Fruit fly (Drosophila melanogaster) whole organism, embryonic: Measurements from ENCODE around the gene CG33191.

ENCODE experiments used
- CG10565 ChIP-seq: fragments of 200-800 bp; sonication (Bioruptor generic); optimal IDR thresholded peaks from 3 replicates; lab custom pipeline; 2016; ENCODE audit warnings: missing biosample characterization, mild to moderate bottlenecking, missing genetic modification characterization
- CG10979 ChIP-seq: fragments of 200-800 bp; sonication (Bioruptor generic); optimal IDR thresholded peaks from 2 replicates; lab custom pipeline; 2018; ENCODE audit warnings: missing biosample characterization, mild to moderate bottlenecking, missing genetic modification characterization, moderate library complexity
- CG11398 ChIP-seq: fragments of 200-800 bp; sonication (Bioruptor generic); optimal IDR thresholded peaks from 2 replicates; lab custom pipeline; 2016; ENCODE audit warnings: missing biosample characterization, missing genetic modification characterization
- CG13894 ChIP-seq: fragments of 200-800 bp; sonication (Bioruptor generic); optimal IDR thresholded peaks from 3 replicates; lab custom pipeline; 2018; ENCODE audit warnings: missing biosample characterization, mild to moderate bottlenecking, missing genetic modification characterization, moderate library complexity
- CG17186 ChIP-seq: fragments of 200-800 bp; sonication (Bioruptor generic); optimal IDR thresholded peaks from 3 replicates; lab custom pipeline; 2017; ENCODE audit warnings: missing biosample characterization, missing genetic modification reagents, missing genetic modification characterization
- CG17328 ChIP-seq: fragments of 200-800 bp; sonication (Bioruptor generic); IDR thresholded peaks from 2 replicates; pipeline ENCODE4 v1.3.6; 2022; ENCODE audit warnings: missing biosample characterization, missing genetic modification characterization
- CG17385 ChIP-seq: fragments of 200-800 bp; sonication (Bioruptor generic); optimal IDR thresholded peaks from 3 replicates; lab custom pipeline; 2018; ENCODE audit warnings: missing biosample characterization, mild to moderate bottlenecking, missing genetic modification characterization
- CG17568 ChIP-seq: fragments of 200-800 bp; sonication (Bioruptor generic); optimal IDR thresholded peaks from 2 replicates; lab custom pipeline; 2018; ENCODE audit warnings: missing biosample characterization, mild to moderate bottlenecking, missing genetic modification characterization, moderate library complexity
- CG18764 ChIP-seq: fragments of 200-800 bp; sonication (Bioruptor generic); optimal IDR thresholded peaks from 3 replicates; lab custom pipeline; 2016; ENCODE audit warnings: missing biosample characterization, missing genetic modification characterization
- CG2889 ChIP-seq: fragments of 200-800 bp; sonication (Bioruptor generic); IDR thresholded peaks from 3 replicates; pipeline ENCODE4 v1.3.6; 2022; ENCODE audit warnings: missing biosample characterization, missing genetic modification characterization
- CG3726 ChIP-seq: fragments of 200-800 bp; sonication (Bioruptor generic); IDR thresholded peaks from 3 replicates; pipeline ENCODE4, ENCODE4 v1.3.6; 2022; ENCODE audit warnings: missing biosample characterization, missing genetic modification characterization
- CG42726 ChIP-seq: fragments of 200-800 bp; sonication (Bioruptor generic); IDR thresholded peaks from 2 replicates; pipeline ENCODE4 v1.3.6; 2022; ENCODE audit warnings: missing biosample characterization, missing genetic modification characterization; ENCODE audit not compliant: partially characterized antibody
- CG4617 ChIP-seq: fragments of 200-800 bp; sonication (Bioruptor generic); optimal IDR thresholded peaks from 3 replicates; lab custom pipeline; 2016; ENCODE audit warnings: missing biosample characterization, missing genetic modification characterization, borderline replicate concordance
- CG5245 ChIP-seq: fragments of 200-800 bp; sonication (Bioruptor generic); optimal IDR thresholded peaks from 3 replicates; lab custom pipeline; 2016; ENCODE audit warnings: missing biosample characterization, missing genetic modification characterization
- CG7372 ChIP-seq: fragments of 200-800 bp; sonication (Bioruptor generic); IDR thresholded peaks from 2 replicates; pipeline ENCODE4 v1.3.6; 2022; ENCODE audit warnings: missing biosample characterization, missing genetic modification characterization
- CG7556 ChIP-seq: fragments of 200-800 bp; sonication (Bioruptor generic); optimal IDR thresholded peaks from 2 replicates; lab custom pipeline; 2017; ENCODE audit warnings: missing biosample characterization, mild to moderate bottlenecking, missing genetic modification characterization
- CoRest ChIP-seq: fragments of 200-800 bp; sonication (Bioruptor generic); optimal IDR thresholded peaks from 3 replicates; lab custom pipeline; 2018; ENCODE audit warnings: missing biosample characterization, mild to moderate bottlenecking, missing genetic modification characterization, moderate library complexity
- Dip2 ChIP-seq: fragments of 200-800 bp; sonication (Bioruptor generic); IDR thresholded peaks from 2 replicates; pipeline ENCODE4 v1.3.6; 2022; ENCODE audit warnings: missing biosample characterization, missing genetic modification characterization
- Dp ChIP-seq: fragments of 200-800 bp; sonication (Bioruptor generic); optimal IDR thresholded peaks from 2 replicates; lab custom pipeline; 2018; ENCODE audit warnings: missing biosample characterization, mild to moderate bottlenecking, missing genetic modification characterization, moderate library complexity
- Dref ChIP-seq: fragments of 200-800 bp; sonication (Bioruptor generic); IDR thresholded peaks from 2 replicates; pipeline ENCODE4 v1.3.6; 2022; ENCODE audit warnings: missing biosample characterization, missing genetic modification characterization
- Ets65A ChIP-seq: fragments of 200-800 bp; sonication (Bioruptor generic); peaks from one replicate; lab custom pipeline; 2016; ENCODE audit warnings: missing biosample characterization, missing genetic modification characterization
- Kr ChIP-seq: fragments of 200-800 bp; sonication (Bioruptor generic); optimal IDR thresholded peaks from 2 replicates; lab custom pipeline; 2017; ENCODE audit warnings: missing biosample characterization, mild to moderate bottlenecking, missing genetic modification characterization
- Max ChIP-seq: fragments of 200-800 bp; sonication (Bioruptor generic); optimal IDR thresholded peaks from 2 replicates; lab custom pipeline; 2016; ENCODE audit warnings: missing biosample characterization, mild to moderate bottlenecking, missing genetic modification characterization
- Mes4 ChIP-seq: fragments of 200-800 bp; sonication (Bioruptor generic); optimal IDR thresholded peaks from 2 replicates; lab custom pipeline; 2016; ENCODE audit warnings: missing biosample characterization, missing genetic modification characterization
- NC2β ChIP-seq: fragments of 200-800 bp; sonication (Bioruptor generic); optimal IDR thresholded peaks from 2 replicates; lab custom pipeline; 2016; ENCODE audit warnings: missing biosample characterization, missing genetic modification characterization
- Nf-YC ChIP-seq: fragments of 200-800 bp; optimal IDR thresholded peaks from 3 replicates; lab custom pipeline; 2019; ENCODE audit warnings: missing biosample characterization, mild to moderate bottlenecking, missing genetic modification characterization, moderate library complexity
- Scr ChIP-seq: fragments of 200-800 bp; sonication (Bioruptor generic); IDR thresholded peaks from 2 replicates; pipeline ENCODE4 v1.3.6; 2022; ENCODE audit warnings: missing biosample characterization, missing genetic modification characterization; ENCODE audit not compliant: partially characterized antibody
- ac ChIP-seq: fragments of 200-800 bp; sonication (Bioruptor generic); optimal IDR thresholded peaks from 3 replicates; lab custom pipeline; 2017; ENCODE audit warnings: missing biosample characterization, mild to moderate bottlenecking, missing genetic modification characterization
- al ChIP-seq: fragments of 200-800 bp; sonication (Bioruptor generic); IDR thresholded peaks from 2 replicates; pipeline ENCODE4 v1.3.6; 2022; ENCODE audit warnings: missing biosample characterization, missing genetic modification characterization
- bcd ChIP-seq: fragments of 200-800 bp; sonication (Bioruptor generic); optimal IDR thresholded peaks from 2 replicates; lab custom pipeline; 2017; ENCODE audit warnings: missing biosample characterization, mild to moderate bottlenecking, missing genetic modification characterization
- bsh ChIP-seq, 2 experiments: fragments of 200-800 bp; sonication (Bioruptor generic); optimal IDR thresholded peaks; 2 replicates each; lab custom pipeline; 2017 to 2018; ENCODE audit warnings: mild to moderate bottlenecking in 2 of 2, missing biosample characterization in 2 of 2, missing genetic modification characterization in 2 of 2, moderate library complexity in 1 of 2
- btn ChIP-seq: fragments of 200-800 bp; sonication (Bioruptor generic); optimal IDR thresholded peaks from 2 replicates; lab custom pipeline; 2016; ENCODE audit warnings: missing biosample characterization, missing genetic modification characterization
- cad ChIP-seq: fragments of >200 bp; optimal IDR thresholded peaks from 2 replicates; lab custom pipeline; 2017; ENCODE audit warnings: missing biosample characterization, missing genetic modification characterization
- cg ChIP-seq: fragments of 200-800 bp; sonication (Bioruptor generic); optimal IDR thresholded peaks from 3 replicates; lab custom pipeline; 2019; ENCODE audit warnings: missing biosample characterization, mild to moderate bottlenecking, missing genetic modification characterization, moderate library complexity
- chm ChIP-seq: fragments of 200-800 bp; sonication (Bioruptor generic); IDR thresholded peaks from 2 replicates; pipeline ENCODE4 v1.3.6; 2022; ENCODE audit warnings: missing biosample characterization, missing genetic modification characterization
- dati ChIP-seq: fragments of 200-800 bp; sonication (Bioruptor generic); IDR thresholded peaks from 2 replicates; pipeline ENCODE4 v1.3.6; 2022; ENCODE audit warnings: missing biosample characterization, missing genetic modification characterization
- dm ChIP-seq: fragments of 200-800 bp; sonication (Bioruptor generic); optimal IDR thresholded peaks from 3 replicates; lab custom pipeline; 2016; ENCODE audit warnings: missing biosample characterization, missing genetic modification characterization
- fd3F ChIP-seq: fragments of 200-800 bp; sonication (Bioruptor generic); optimal IDR thresholded peaks from 2 replicates; lab custom pipeline; 2018; ENCODE audit warnings: missing biosample characterization, mild to moderate bottlenecking, missing genetic modification characterization, moderate library complexity
- ind ChIP-seq: fragments of 200-800 bp; sonication (Bioruptor generic); optimal IDR thresholded peaks from 3 replicates; lab custom pipeline; 2016; ENCODE audit warnings: missing biosample characterization, missing genetic modification characterization
- inv ChIP-seq: fragments of 200-800 bp; sonication (Bioruptor generic); IDR thresholded peaks from 2 replicates; pipeline ENCODE4 v1.3.6; 2022; ENCODE audit warnings: missing biosample characterization, missing genetic modification characterization; ENCODE audit not compliant: partially characterized antibody
- jing ChIP-seq: fragments of 200-800 bp; sonication (Bioruptor generic); optimal IDR thresholded peaks from 2 replicates; lab custom pipeline; 2018; ENCODE audit warnings: missing biosample characterization, mild to moderate bottlenecking, missing genetic modification characterization
- ken ChIP-seq: fragments of 200-800 bp; sonication (Bioruptor generic); IDR thresholded peaks from 3 replicates; pipeline ENCODE4 v1.3.6; 2022; ENCODE audit warnings: missing biosample characterization, missing genetic modification characterization
- knrl ChIP-seq: fragments of 200-800 bp; sonication (Bioruptor generic); IDR thresholded peaks from 3 replicates; pipeline ENCODE4 v1.3.6; 2022; ENCODE audit warnings: missing biosample characterization, missing genetic modification characterization; ENCODE audit not compliant: partially characterized antibody
- nom ChIP-seq: fragments of 200-800 bp; sonication (Bioruptor generic); optimal IDR thresholded peaks from 2 replicates; lab custom pipeline; 2017; ENCODE audit warnings: missing biosample characterization, missing genetic modification characterization, mild to moderate bottlenecking, moderate library complexity, missing genetic modification reagents
- odd ChIP-seq: fragments of 200-800 bp; sonication (Bioruptor generic); optimal IDR thresholded peaks from 2 replicates; lab custom pipeline; 2017; ENCODE audit warnings: missing biosample characterization, mild to moderate bottlenecking, missing genetic modification characterization
- pfk ChIP-seq: fragments of 200-800 bp; sonication (Bioruptor generic); optimal IDR thresholded peaks from 2 replicates; lab custom pipeline; 2018; ENCODE audit warnings: missing biosample characterization, mild to moderate bottlenecking, missing genetic modification characterization, moderate library complexity
- sna ChIP-seq: fragments of 200-800 bp; sonication (Bioruptor generic); IDR thresholded peaks from 2 replicates; pipeline ENCODE4 v1.3.6; 2022; ENCODE audit warnings: missing biosample characterization, missing genetic modification characterization; ENCODE audit not compliant: partially characterized antibody
- stwl ChIP-seq: fragments of 200-800 bp; sonication (Bioruptor generic); optimal IDR thresholded peaks from 3 replicates; lab custom pipeline; 2018; ENCODE audit warnings: missing biosample characterization, mild to moderate bottlenecking, missing genetic modification characterization, moderate library complexity
- sug ChIP-seq: fragments of 200-800 bp; optimal IDR thresholded peaks from 2 replicates; lab custom pipeline; 2019; ENCODE audit warnings: missing biosample characterization, mild to moderate bottlenecking, missing genetic modification characterization, moderate library complexity
- vfl ChIP-seq: fragments of 200-800 bp; sonication (Bioruptor generic); optimal IDR thresholded peaks from 2 replicates; lab custom pipeline; 2016; ENCODE audit warnings: missing biosample characterization, missing genetic modification characterization
- wek ChIP-seq: fragments of 200-800 bp; sonication (Bioruptor generic); optimal IDR thresholded peaks from 3 replicates; lab custom pipeline; 2018; ENCODE audit warnings: missing biosample characterization, mild to moderate bottlenecking, missing genetic modification characterization, moderate library complexity

CG33191 gene

DNA sequence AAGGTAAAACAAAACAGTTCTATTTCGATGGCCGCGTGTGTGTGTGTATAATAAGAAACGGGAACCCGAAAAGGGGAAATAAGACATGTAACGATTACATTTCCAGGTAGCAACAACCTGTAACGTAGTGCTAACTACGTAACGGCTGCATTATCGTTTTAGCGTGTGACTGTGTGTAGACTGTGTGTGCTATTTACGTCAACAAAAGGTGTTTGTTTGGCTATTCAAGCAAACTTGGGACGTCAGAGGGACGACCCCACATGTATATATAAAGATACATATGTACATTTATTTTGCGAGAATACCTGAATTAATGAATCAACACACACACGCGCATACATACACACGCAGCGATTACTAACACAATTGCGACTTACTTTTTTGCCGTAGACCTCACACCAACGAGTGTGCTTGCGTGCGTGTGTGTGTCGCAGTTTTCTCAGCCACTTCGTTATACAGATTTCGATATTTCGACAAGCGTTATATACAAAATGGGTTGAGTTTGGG is 39.9 kb upstream of the CG33191 start (continued):
- TF ChIP-seq ken (GFP tag; lab: Robert Waterston, UW) (no peak), inv (no peak), NC2β (GFP tag; lab: Kevin White, UChicago) (no peak), CG4617 (no peak), sug (tag; lab: Kevin White, UChicago) (peak; percentile 24), chm (GFP tag; lab: Robert Waterston, UW) (no peak; the same call in 1 of the 2 replicates), dm (GFP tag; lab: Kevin White, UChicago) (no peak), dati (no peak), CG17568 (GFP tag; lab: Kevin White, UChicago) (no peak), btn (GFP tag; lab: Kevin White, UChicago) (no peak), CG7556 (GFP tag; lab: Kevin White, UChicago) (no peak), jing (GFP tag; lab: Kevin White, UChicago) (no peak), bcd (GFP tag; lab: Kevin White, UChicago) (peak; percentile 16), Kr (no peak), Mes4 (GFP tag; lab: Kevin White, UChicago) (no peak), Dp (no peak), CG13894 (tag; lab: Kevin White, UChicago) (peak; percentile 25), CG5245 (GFP tag; lab: Kevin White, UChicago) (no peak), stwl (tag; lab: Kevin White, UChicago) (no peak), Nf-YC (tag; lab: Kevin White, UChicago) (no peak), CG42726 (GFP tag; lab: Robert Waterston, UW) (no peak), CG10565 (GFP tag; lab: Kevin White, UChicago) (no peak), al (GFP tag; lab: Robert Waterston, UW) (no peak), Max (GFP tag; lab: Kevin White, UChicago) (peak; percentile 66), wek (GFP tag; lab: Kevin White, UChicago) (no peak), fd3F (GFP tag; lab: Kevin White, UChicago) (peak; percentile 25), vfl (GFP tag; lab: Kevin White, UChicago) (peak; percentile 30), CG10979 (tag; lab: Kevin White, UChicago) (peak; percentile 13), cad (GFP tag; lab: Kevin White, UChicago) (no peak), CG18764 (GFP tag; lab: Kevin White, UChicago) (no peak), sna (GFP tag; lab: Robert Waterston, UW) (no peak), knrl (no peak), Scr (GFP tag; lab: Robert Waterston, UW) (no peak), odd (GFP tag; lab: Kevin White, UChicago) (no peak), nom (GFP tag; lab: Kevin White, UChicago) (no peak), CG3726 (GFP tag; lab: Robert Waterston, UW) (no peak), CoRest (tag; lab: Kevin White, UChicago) (no peak), CG17385 (no peak), CG2889 (no peak), pfk (no peak), CG7372 (no peak), CG17328 (GFP tag; lab: Robert Waterston, UW) (no peak), Dip2 (GFP tag; lab: Robert Waterston, UW) (no peak), Dref (GFP tag; lab: Robert Waterston, UW) (no peak), ind (GFP tag; lab: Kevin White, UChicago) (no peak), Ets65A (GFP tag; lab: Kevin White, UChicago) (no peak), ac (GFP tag; lab: Kevin White, UChicago) (peak; percentile 29), cg (GFP tag; lab: Kevin White, UChicago) (peak; percentile 86), CG17186 (GFP tag; lab: Kevin White, UChicago) (no peak), CG11398 (GFP tag; lab: Kevin White, UChicago) (no peak), bsh (GFP tag; optimal IDR thresholded peaks at IDR 0.05; lab: Kevin White, UChicago) (peak in 1 of 2 experiments; percentile 27)
